Worm (Caenorhabditis elegans): ENCODE data around the gene glb-19.

DNA sequence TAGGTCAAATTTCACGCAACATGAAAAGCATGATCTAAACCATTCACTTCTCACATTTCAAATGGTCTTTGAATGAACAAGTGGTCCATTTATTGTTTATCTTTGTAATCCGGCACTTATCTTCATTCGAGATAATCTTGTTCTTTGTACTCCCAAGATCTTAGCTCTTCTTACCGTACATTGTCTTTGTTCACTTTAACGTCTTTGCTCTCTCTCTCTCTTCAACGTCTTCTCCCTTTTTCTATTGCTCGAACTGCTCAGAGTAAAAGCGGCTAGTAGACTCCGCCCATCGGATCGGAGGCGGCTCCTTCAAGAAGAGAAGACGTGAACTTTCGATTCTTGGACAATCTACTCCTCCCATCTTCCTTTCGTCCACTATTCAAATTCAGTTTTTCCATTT is 17.3 kb downstream of the glb-19 start, which contains the start of gene F56C4.1:
- TF ChIP-seq ham-2 (GFP tag; optimal IDR thresholded peaks at IDR 0.05) (no peak), ces-1 (GFP tag; optimal IDR thresholded peaks at IDR 0.05) (no peak), nhr-12 (tag; optimal IDR thresholded peaks at IDR 0.05) (no peak), unc-39 (tag; optimal IDR thresholded peaks at IDR 0.05) (no peak), unc-62 (GFP tag; optimal IDR thresholded peaks at IDR 0.05) (no peak), nhr-28 (tag; optimal IDR thresholded peaks at IDR 0.05) (no peak), elt-3 (tag; optimal IDR thresholded peaks at IDR 0.05) (no peak), snpc-4 (tag; optimal IDR thresholded peaks at IDR 0.05) (no peak), ztf-11 (tag; optimal IDR thresholded peaks at IDR 0.05) (no peak), mep-1 (tag; optimal IDR thresholded peaks at IDR 0.05) (no peak)
